Fruit fly (Drosophila melanogaster): ENCODE data around the gene CG13924.

dm6 chr3L:1916617-1917016, 46.8 kb downstream of the CG13924 start:
- TF ChIP-seq CG8478 (optimal IDR thresholded peaks at IDR 0.05): no peak
- TF ChIP-seq CTCF (optimal IDR thresholded peaks at IDR 0.05): no peak
